Fruit fly (Drosophila melanogaster) whole organism, embryonic: Measurements from ENCODE around the gene udt.

Experiments used
- Atf6 ChIP-seq: fragments of 200-800 bp; sonication (Bioruptor generic); IDR thresholded peaks from 2 replicates; pipeline ENCODE4 v1.3.6; 2022; ENCODE audit warnings: missing biosample characterization, missing genetic modification characterization
- B-H2 ChIP-seq: fragments of 200-800 bp; sonication (Bioruptor generic); optimal IDR thresholded peaks from 2 replicates; lab custom pipeline; 2018; ENCODE audit warnings: missing biosample characterization, mild to moderate bottlenecking, missing genetic modification characterization
- CG10321 ChIP-seq: fragments of 200-800 bp; sonication (Bioruptor generic); IDR thresholded peaks from 2 replicates; pipeline ENCODE4 v1.3.6; 2022; ENCODE audit warnings: missing biosample characterization, missing genetic modification characterization
- CG11398 ChIP-seq: fragments of 200-800 bp; sonication (Bioruptor generic); optimal IDR thresholded peaks from 2 replicates; lab custom pipeline; 2016; ENCODE audit warnings: missing biosample characterization, missing genetic modification characterization
- CG11695 ChIP-seq: fragments of 200-800 bp; sonication (Bioruptor generic); IDR thresholded peaks from 3 replicates; pipeline ENCODE4 v1.3.6; 2022; ENCODE audit warnings: missing biosample characterization, missing genetic modification characterization
- CG12769 ChIP-seq: fragments of 200-800 bp; sonication (Bioruptor generic); optimal IDR thresholded peaks from 2 replicates; lab custom pipeline; 2019; ENCODE audit warnings: missing biosample characterization, mild to moderate bottlenecking, missing genetic modification characterization, moderate library complexity
- CG1603 ChIP-seq: fragments of 200-800 bp; sonication (Bioruptor generic); optimal IDR thresholded peaks from 2 replicates; lab custom pipeline; 2019; ENCODE audit warnings: missing biosample characterization, mild to moderate bottlenecking, missing genetic modification characterization, moderate library complexity
- CG17912 ChIP-seq: fragments of 200-800 bp; sonication (Bioruptor generic); optimal IDR thresholded peaks from 2 replicates; lab custom pipeline; 2018; ENCODE audit warnings: missing biosample characterization, mild to moderate bottlenecking, missing genetic modification characterization
- CG2120 ChIP-seq: fragments of 200-800 bp; sonication (Bioruptor generic); optimal IDR thresholded peaks from 3 replicates; lab custom pipeline; 2016; ENCODE audit warnings: missing biosample characterization, missing genetic modification characterization
- CG2678 ChIP-seq: fragments of 200-800 bp; sonication (Bioruptor generic); optimal IDR thresholded peaks from 3 replicates; lab custom pipeline; 2019; ENCODE audit warnings: missing biosample characterization, mild to moderate bottlenecking, missing genetic modification characterization, moderate library complexity
- CG2712 ChIP-seq: fragments of 200-800 bp; optimal IDR thresholded peaks from 3 replicates; lab custom pipeline; 2019; ENCODE audit warnings: missing biosample characterization, mild to moderate bottlenecking, missing genetic modification characterization, moderate library complexity
- CG31224 ChIP-seq: fragments of 200-800 bp; sonication (Bioruptor generic); IDR thresholded peaks from 2 replicates; pipeline ENCODE4 v1.3.6; 2022; ENCODE audit warnings: missing biosample characterization, missing genetic modification characterization
- CG32772 ChIP-seq: fragments of 200-800 bp; sonication (Bioruptor generic); IDR thresholded peaks from 2 replicates; pipeline ENCODE4 v1.3.6; 2022; ENCODE audit warnings: missing biosample characterization, missing genetic modification characterization
- CG6175 ChIP-seq: fragments of 200-800 bp; sonication (Bioruptor generic); IDR thresholded peaks from 3 replicates; pipeline ENCODE4 v1.3.6; 2022; ENCODE audit warnings: missing biosample characterization, missing genetic modification characterization
- CG6689 ChIP-seq: fragments of 200-800 bp; sonication (Bioruptor generic); IDR thresholded peaks from 2 replicates; pipeline ENCODE4 v1.3.6; 2022; ENCODE audit warnings: missing biosample characterization, missing genetic modification characterization
- CG7839 ChIP-seq: fragments of 200-800 bp; sonication (Bioruptor generic); optimal IDR thresholded peaks from 3 replicates; lab custom pipeline; 2018; ENCODE audit warnings: missing biosample characterization, mild to moderate bottlenecking, missing genetic modification characterization, moderate library complexity
- CG7987 ChIP-seq: fragments of 200-800 bp; sonication (Bioruptor generic); optimal IDR thresholded peaks from 2 replicates; lab custom pipeline; 2018; ENCODE audit warnings: missing biosample characterization, mild to moderate bottlenecking, missing genetic modification characterization, moderate library complexity
- CG9932 ChIP-seq: fragments of 200-800 bp; sonication (Bioruptor generic); IDR thresholded peaks from 2 replicates; pipeline ENCODE4 v1.3.6; 2022; ENCODE audit warnings: missing biosample characterization, missing genetic modification characterization
- CoRest ChIP-seq: fragments of 200-800 bp; sonication (Bioruptor generic); optimal IDR thresholded peaks from 3 replicates; lab custom pipeline; 2018; ENCODE audit warnings: missing biosample characterization, mild to moderate bottlenecking, missing genetic modification characterization, moderate library complexity
- Gug ChIP-seq: fragments of 200-800 bp; sonication (Bioruptor generic); IDR thresholded peaks from 4 replicates; pipeline ENCODE4 v1.3.6; 2022; ENCODE audit warnings: missing biosample characterization, missing genetic modification characterization
- HLHmδ ChIP-seq: fragments of 200-800 bp; sonication (Bioruptor generic); optimal IDR thresholded peaks from 2 replicates; lab custom pipeline; 2018; ENCODE audit warnings: missing biosample characterization, mild to moderate bottlenecking, missing genetic modification characterization, moderate library complexity
- Hmr ChIP-seq: fragments of 200-800 bp; sonication (Bioruptor generic); optimal IDR thresholded peaks from 3 replicates; lab custom pipeline; 2017; ENCODE audit warnings: mild to moderate bottlenecking, missing biosample characterization, missing genetic modification reagents, missing genetic modification characterization
- Med ChIP-seq: fragments of 200-800 bp; sonication (Bioruptor generic); peaks from one replicate; lab custom pipeline; 2016; ENCODE audit warnings: missing biosample characterization, missing genetic modification characterization, mild to moderate bottlenecking, inconsistent platforms, moderate library complexity
- NK7.1 ChIP-seq: fragments of 200-800 bp; sonication (Bioruptor generic); optimal IDR thresholded peaks from 3 replicates; lab custom pipeline; 2016; ENCODE audit warnings: missing biosample characterization, missing genetic modification characterization
- Neu2 ChIP-seq: fragments of 200-800 bp; sonication (Bioruptor generic); optimal IDR thresholded peaks from 3 replicates; lab custom pipeline; 2016; ENCODE audit warnings: missing biosample characterization, missing genetic modification characterization, borderline replicate concordance
- Pdp1 ChIP-seq, 2 experiments: fragments of 200-800 bp; sonication (Bioruptor generic); optimal IDR thresholded peaks; 3 replicates each; lab custom pipeline; 2016; ENCODE audit warnings: missing biosample characterization in 2 of 2, missing genetic modification characterization in 2 of 2, mild to moderate bottlenecking in 1 of 2, moderate library complexity in 1 of 2
- Ptx1 ChIP-seq: fragments of 200-800 bp; sonication (Bioruptor generic); IDR thresholded peaks from 2 replicates; pipeline ENCODE4 v1.3.6; 2022; ENCODE audit warnings: missing biosample characterization, missing genetic modification characterization
- ash1 ChIP-seq: fragments of 200-800 bp; sonication (Bioruptor generic); optimal IDR thresholded peaks from 2 replicates; lab custom pipeline; 2018; ENCODE audit warnings: missing biosample characterization, mild to moderate bottlenecking, missing genetic modification characterization
- chinmo ChIP-seq: fragments of 200-800 bp; sonication (Bioruptor generic); IDR thresholded peaks from 4 replicates; pipeline ENCODE4 v1.3.6; 2022; ENCODE audit warnings: missing biosample characterization, missing genetic modification characterization; ENCODE audit not compliant: partially characterized antibody
- corto ChIP-seq: fragments of 200-800 bp; sonication (Bioruptor generic); optimal IDR thresholded peaks from 2 replicates; lab custom pipeline; 2016; ENCODE audit warnings: missing biosample characterization, mild to moderate bottlenecking, missing genetic modification characterization, moderate library complexity
- cwo ChIP-seq: fragments of 200-800 bp; sonication (Bioruptor generic); optimal IDR thresholded peaks from 3 replicates; lab custom pipeline; 2017; ENCODE audit warnings: missing biosample characterization, missing genetic modification characterization, mild to moderate bottlenecking, moderate library complexity, missing genetic modification reagents
- dati ChIP-seq: fragments of 200-800 bp; sonication (Bioruptor generic); IDR thresholded peaks from 2 replicates; pipeline ENCODE4 v1.3.6; 2022; ENCODE audit warnings: missing biosample characterization, missing genetic modification characterization
- dm ChIP-seq: fragments of 200-800 bp; sonication (Bioruptor generic); optimal IDR thresholded peaks from 3 replicates; lab custom pipeline; 2016; ENCODE audit warnings: missing biosample characterization, missing genetic modification characterization
- dmrt11E ChIP-seq: fragments of 200-800 bp; sonication (Bioruptor generic); optimal IDR thresholded peaks from 3 replicates; lab custom pipeline; 2018; ENCODE audit warnings: missing biosample characterization, mild to moderate bottlenecking, missing genetic modification characterization, moderate library complexity
- dpn ChIP-seq, 2 experiments: fragments of 200-800 bp; sonication (Bioruptor generic); optimal IDR thresholded peaks; 3 replicates each; lab custom pipeline; 2016; ENCODE audit warnings: missing biosample characterization in 2 of 2, missing genetic modification characterization in 2 of 2
- eyg ChIP-seq: fragments of 200-800 bp; sonication (Bioruptor generic); optimal IDR thresholded peaks from 3 replicates; lab custom pipeline; 2016; ENCODE audit warnings: missing biosample characterization, missing genetic modification characterization
- fd96Cb ChIP-seq: fragments of 200-800 bp; sonication (Bioruptor generic); optimal IDR thresholded peaks from 2 replicates; lab custom pipeline; 2018; ENCODE audit warnings: missing biosample characterization, mild to moderate bottlenecking, missing genetic modification characterization, moderate library complexity
- ken ChIP-seq: fragments of 200-800 bp; sonication (Bioruptor generic); IDR thresholded peaks from 3 replicates; pipeline ENCODE4 v1.3.6; 2022; ENCODE audit warnings: missing biosample characterization, missing genetic modification characterization
- lmd ChIP-seq: fragments of 200-800 bp; sonication (Bioruptor generic); IDR thresholded peaks from 2 replicates; pipeline ENCODE4 v1.3.6; 2022; ENCODE audit warnings: missing biosample characterization, missing genetic modification characterization
- pan ChIP-seq, 4 experiments: fragments of >200 bp in 3 of 4; fragments of 200-800 bp in 1 of 4; sonication (Bioruptor generic) in 1 of 4; optimal IDR thresholded peaks in 3 of 4; IDR thresholded peaks in 1 of 4; 2 replicates each; pipeline versions ENCODE4 v1.3.6 to Lab custom; 2017 to 2022; ENCODE audit warnings: missing biosample characterization in 2 of 4, missing genetic modification characterization in 2 of 4, mixed read lengths in 1 of 4
- pum ChIP-seq: fragments of 200-800 bp; sonication (Bioruptor generic); optimal IDR thresholded peaks from 2 replicates; lab custom pipeline; 2016; ENCODE audit warnings: missing biosample characterization, missing genetic modification characterization
- sens ChIP-seq: fragments of 200-800 bp; sonication (Bioruptor generic); peaks from one replicate; lab custom pipeline; 2016; ENCODE audit warnings: missing biosample characterization, missing genetic modification characterization
- so ChIP-seq: fragments of 200-800 bp; sonication (Bioruptor generic); IDR thresholded peaks from 3 replicates; pipeline ENCODE4 v1.3.6; 2022; ENCODE audit warnings: missing biosample characterization, missing genetic modification characterization
- tio ChIP-seq: fragments of 200-800 bp; sonication (Bioruptor generic); optimal IDR thresholded peaks from 2 replicates; lab custom pipeline; 2017; ENCODE audit warnings: missing biosample characterization, missing genetic modification characterization, inconsistent platforms
- unc-4 ChIP-seq: fragments of 200-800 bp; sonication (Bioruptor generic); IDR thresholded peaks from 2 replicates; pipeline ENCODE4 v1.3.6; 2022; ENCODE audit warnings: missing biosample characterization, missing genetic modification characterization; ENCODE audit not compliant: partially characterized antibody
- vvl ChIP-seq: fragments of 200-800 bp; sonication (Bioruptor generic); IDR thresholded peaks from 2 replicates; pipeline ENCODE4 v1.3.6; 2022; ENCODE audit warnings: missing biosample characterization, missing genetic modification characterization
- wor ChIP-seq: fragments of 200-800 bp; sonication (Bioruptor generic); IDR thresholded peaks from 2 replicates; pipeline ENCODE4 v1.3.6; 2022; ENCODE audit warnings: missing biosample characterization, missing genetic modification characterization
- zfh1 ChIP-seq: fragments of 200-800 bp; sonication (Bioruptor generic); IDR thresholded peaks from 3 replicates; pipeline ENCODE4 v1.3.6; 2022; ENCODE audit warnings: missing biosample characterization, missing genetic modification characterization

Gene udt

DNA sequence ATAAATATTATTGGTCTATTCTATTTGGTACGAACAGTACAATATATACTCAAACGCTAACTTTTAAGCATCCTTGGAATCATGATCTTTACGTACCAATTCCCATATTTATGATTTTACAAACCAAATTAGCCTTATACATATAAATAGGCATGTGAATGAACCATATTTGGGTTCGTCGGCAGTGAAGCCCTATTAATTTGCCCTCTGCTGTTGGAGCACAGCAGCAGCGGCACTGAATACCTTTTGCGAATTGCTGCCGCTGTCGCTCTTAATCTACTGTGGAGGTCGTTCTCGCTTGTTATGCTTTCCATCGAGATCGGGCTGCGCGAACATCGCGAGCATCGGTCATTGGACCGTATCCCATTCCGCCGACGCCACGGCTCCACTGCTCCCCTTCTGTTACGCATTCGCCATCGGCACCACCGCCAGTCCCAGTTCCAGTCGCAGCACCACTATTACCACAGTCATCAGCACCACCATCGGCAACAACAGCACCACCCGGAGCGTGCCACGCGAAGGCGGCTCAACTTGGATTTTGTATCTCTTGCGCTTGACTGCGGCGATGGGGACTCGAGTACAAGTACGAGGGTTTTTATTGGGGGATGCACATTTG, 25.5 kb upstream of the udt start (continued):
- peak; percentile 50; the same call in 1 of the 3 replicates for TF ChIP-seq so
- TF ChIP-seq zfh1 (GFP tag; lab: Robert Waterston, UW) = 0 out of 3 replicates have a peak, but pooled peaks have one; percentile 13
- TF ChIP-seq Gug (GFP tag; lab: Robert Waterston, UW) = 0 out of 4 replicates have a peak, but pooled peaks have one; percentile 6
- peak; percentile 83 for TF ChIP-seq Med (GFP tag; lab: Kevin White, UChicago)
- peak; percentile 8 for TF ChIP-seq tio (GFP tag; lab: Kevin White, UChicago)
- TF ChIP-seq vvl (GFP tag; lab: Robert Waterston, UW) = peak; percentile 43; the same call in 1 of the 2 replicates
- peak in 1 of 2 experiments; percentile 20 for TF ChIP-seq Pdp1 (GFP tag; optimal IDR thresholded peaks at IDR 0.05; lab: Kevin White, UChicago)
- TF ChIP-seq CG7987 = no peak
- TF ChIP-seq fd96Cb (tag; lab: Kevin White, UChicago) = peak; percentile 3
- 0 out of 2 replicates have a peak, but pooled peaks have one; percentile 25 for TF ChIP-seq CG31224 (GFP tag; lab: Robert Waterston, UW)
- no peak for TF ChIP-seq unc-4 (GFP tag; lab: Robert Waterston, UW)
- TF ChIP-seq eyg (GFP tag; lab: Kevin White, UChicago) = no peak
- peak; percentile 55 for TF ChIP-seq CG12769
- 0 out of 3 replicates have a peak, but pooled peaks have one; percentile 4 for TF ChIP-seq ken
- TF ChIP-seq CG17912 (GFP tag; lab: Kevin White, UChicago) = no peak
- no peak for TF ChIP-seq wor (GFP tag; lab: Robert Waterston, UW)
- peak; percentile 12 for TF ChIP-seq dmrt11E (tag; lab: Kevin White, UChicago)
- TF ChIP-seq corto (GFP tag; lab: Kevin White, UChicago) = peak; percentile 48
- TF ChIP-seq HLHmδ (GFP tag; lab: Kevin White, UChicago) = peak; percentile 71
- no peak for TF ChIP-seq CG11398 (GFP tag; lab: Kevin White, UChicago)
- peak; percentile 16 for TF ChIP-seq Hmr (GFP tag; lab: Kevin White, UChicago)
- no peak for TF ChIP-seq cwo (GFP tag; lab: Kevin White, UChicago)
- peak; percentile 29 for TF ChIP-seq CG2678 (tag; lab: Kevin White, UChicago)
- peak; percentile 32; the same call in 1 of the 2 replicates for TF ChIP-seq Ptx1 (GFP tag; lab: Robert Waterston, UW)
- peak; percentile 45; the same call in 1 of the 3 replicates for TF ChIP-seq CG11695
- peak; percentile 61 for TF ChIP-seq Atf6
- TF ChIP-seq Neu2 (GFP tag; lab: Kevin White, UChicago) = no peak
- no peak for TF ChIP-seq CG10321 (GFP tag; lab: Robert Waterston, UW)
- TF ChIP-seq CG2120 (GFP tag; lab: Kevin White, UChicago) = peak; percentile 28
- TF ChIP-seq CG1603 (tag; lab: Kevin White, UChicago) = no peak
- peak; percentile 65 for TF ChIP-seq sens (GFP tag; lab: Kevin White, UChicago)
- TF ChIP-seq CG6175 (GFP tag; lab: Robert Waterston, UW) = peak; percentile 37; the same call in 1 of the 3 replicates
- 0 out of 2 replicates have a peak, but pooled peaks have one; percentile 25 for TF ChIP-seq dati (GFP tag; lab: Robert Waterston, UW)
- TF ChIP-seq CG2712 (tag; lab: Kevin White, UChicago) = peak; percentile 16
- TF ChIP-seq CoRest (tag; lab: Kevin White, UChicago) = peak; percentile 16
- TF ChIP-seq CG7839 (tag; lab: Kevin White, UChicago) = peak; percentile 1
- TF ChIP-seq dm = no peak
- peak; percentile 14; the same call in 1 of the 2 replicates for TF ChIP-seq CG6689 (GFP tag; lab: Robert Waterston, UW)
- no peak for TF ChIP-seq pum (GFP tag; lab: Kevin White, UChicago)
- TF ChIP-seq dpn (GFP tag; optimal IDR thresholded peaks at IDR 0.05; lab: Kevin White, UChicago) = peak in 1 of 2 experiments; percentile 11
- peak; percentile 43; the same call in 1 of the 2 replicates for TF ChIP-seq CG9932 (GFP tag; lab: Robert Waterston, UW)
- no peak for TF ChIP-seq ash1 (GFP tag; lab: Kevin White, UChicago)
- TF ChIP-seq lmd (GFP tag; lab: Robert Waterston, UW) = peak; percentile 15; the same call in 1 of the 2 replicates
- 0 out of 2 replicates have a peak, but pooled peaks have one; percentile 4 for TF ChIP-seq CG32772 (GFP tag; lab: Robert Waterston, UW)
- TF ChIP-seq chinmo (GFP tag; lab: Robert Waterston, UW) = 0 out of 4 replicates have a peak, but pooled peaks have one; percentile 47
- no peak for TF ChIP-seq B-H2
- no peak for TF ChIP-seq NK7.1
- no peak for TF ChIP-seq pan (optimal IDR thresholded peaks at IDR 0.05; lab: Kevin White, UChicago)
- peak in 1 of 2 experiments; percentile 19 for TF ChIP-seq pan (GFP tag; optimal IDR thresholded peaks at IDR 0.05 in 1 of 2, IDR thresholded peaks at IDR 0.05 in 1 of 2)
